Fruit fly (Drosophila melanogaster): ENCODE results near the gene CG13639.

- TF ChIP-seq CG10348 (GFP tag; IDR thresholded peaks at IDR 0.05) (no peak), Snoo (tag; optimal IDR thresholded peaks at IDR 0.05) (no peak), Pif1B (GFP tag; optimal IDR thresholded peaks at IDR 0.05) (no peak), EcR (GFP tag; optimal IDR thresholded peaks at IDR 0.05) (no peak), CG8159 (tag; optimal IDR thresholded peaks at IDR 0.05) (no peak), CG17806 (tag; optimal IDR thresholded peaks at IDR 0.05) (no peak), CG12605 (GFP tag; IDR thresholded peaks at IDR 0.05) (no peak), D1 (tag; optimal IDR thresholded peaks at IDR 0.05) (no peak)
Measured at dm6 chr3R:24833652-24834051, 26.5 kb downstream of the CG13639 start, which contains the start of gene sosie.
